Fruit fly (Drosophila melanogaster): ENCODE results near the gene Ktl.

Gene Ktl

dm6 chr3R:20846316-20846715 lies 50.8 kb downstream of the Ktl start:
- TF ChIP-seq CG12605 (GFP tag; IDR thresholded peaks at IDR 0.05), result no peak
- no peak for TF ChIP-seq Pif1A (GFP tag; optimal IDR thresholded peaks at IDR 0.05)
- no peak for TF ChIP-seq D1 (tag; optimal IDR thresholded peaks at IDR 0.05)
- TF ChIP-seq CG13204 (GFP tag; optimal IDR thresholded peaks at IDR 0.05), result no peak
- TF ChIP-seq CG34367 (tag; optimal IDR thresholded peaks at IDR 0.05), result no peak
- TF ChIP-seq CG8301 (tag; optimal IDR thresholded peaks at IDR 0.05), result no peak
- no peak for TF ChIP-seq Snoo (tag; optimal IDR thresholded peaks at IDR 0.05)
- TF ChIP-seq CG8159 (tag; optimal IDR thresholded peaks at IDR 0.05), result no peak
- no peak for TF ChIP-seq EcR (GFP tag; optimal IDR thresholded peaks at IDR 0.05)
- TF ChIP-seq CG10348 (GFP tag; IDR thresholded peaks at IDR 0.05), result no peak
- TF ChIP-seq Ets98B (GFP tag; IDR thresholded peaks at IDR 0.05), result no peak
- no peak for TF ChIP-seq CG15710 (tag; optimal IDR thresholded peaks at IDR 0.05)
- TF ChIP-seq rn (GFP tag; IDR thresholded peaks at IDR 0.05), result no peak

- TF ChIP-seq Snoo (tag; optimal IDR thresholded peaks at IDR 0.05), result no peak
- no peak for TF ChIP-seq Pif1B (GFP tag; optimal IDR thresholded peaks at IDR 0.05)
- TF ChIP-seq CG13204 (GFP tag; optimal IDR thresholded peaks at IDR 0.05), result no peak
- no peak for TF ChIP-seq rn (GFP tag; IDR thresholded peaks at IDR 0.05)
- no peak for TF ChIP-seq D1 (tag; optimal IDR thresholded peaks at IDR 0.05)
- no peak for TF ChIP-seq CG8301 (tag; optimal IDR thresholded peaks at IDR 0.05)
- no peak for TF ChIP-seq fd96Ca (GFP tag; IDR thresholded peaks at IDR 0.05)
- TF ChIP-seq CG17806 (tag; optimal IDR thresholded peaks at IDR 0.05), result no peak
- no peak for TF ChIP-seq EcR (GFP tag; optimal IDR thresholded peaks at IDR 0.05)
- no peak for TF ChIP-seq CG10348 (GFP tag; IDR thresholded peaks at IDR 0.05)
- TF ChIP-seq CG12605 (GFP tag; IDR thresholded peaks at IDR 0.05), result no peak
- no peak for TF ChIP-seq Ets98B (GFP tag; IDR thresholded peaks at IDR 0.05)
- no peak for TF ChIP-seq CG9948 (tag; optimal IDR thresholded peaks at IDR 0.05)
- no peak for TF ChIP-seq CG4496 (GFP tag; IDR thresholded peaks at IDR 0.05)
- no peak for TF ChIP-seq CG34367 (tag; optimal IDR thresholded peaks at IDR 0.05)
- no peak for TF ChIP-seq Pif1A (GFP tag; optimal IDR thresholded peaks at IDR 0.05)
- no peak for TF ChIP-seq gl (tag; optimal IDR thresholded peaks at IDR 0.05)
- TF ChIP-seq CG32121 (GFP tag; IDR thresholded peaks at IDR 0.05), result no peak
Measured at dm6 chr3R:20845493-20845892, 51.6 kb downstream of the Ktl start.
